Fruit fly (Drosophila melanogaster): Measurements from ENCODE around the gene CycJ.

DNA sequence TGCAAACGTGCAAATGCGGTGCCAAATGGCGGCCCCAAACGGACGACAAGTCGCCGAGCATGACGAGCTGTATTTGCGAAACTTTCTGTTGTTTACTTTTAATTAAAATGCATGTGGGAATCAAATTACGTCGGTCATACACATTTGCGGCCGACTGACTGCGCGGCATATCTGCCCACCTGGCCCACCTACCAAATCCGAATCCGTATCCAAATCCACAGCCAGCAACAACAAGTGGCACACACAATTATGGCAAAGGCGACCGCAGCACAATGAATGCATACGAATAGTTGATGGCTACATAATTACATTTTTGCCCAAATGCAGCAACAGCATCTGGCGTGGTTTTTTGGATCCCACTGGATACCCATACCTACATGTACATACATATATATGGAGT lies 14.5 kb upstream of the CycJ start:
- TF ChIP-seq bowl (GFP tag; IDR thresholded peaks at IDR 0.05) (no peak), kay (GFP tag; optimal IDR thresholded peaks at IDR 0.05) (no peak)
